Worm (Caenorhabditis elegans) whole organism, midembryonic: ENCODE data around the gene srx-84.

Experiments
- T22C8.4 ChIP-seq: fragments of 200-800 bp; sonication (Bioruptor generic); IDR thresholded peaks from 2 replicates; pipeline ENCODE4 v1.3.6; 2022; ENCODE audit warnings: missing genetic modification characterization, missing compliant biosample characterization
- cog-1 ChIP-seq: sonication (generic microtip); optimal IDR thresholded peaks from 2 replicates; lab custom pipeline; 2016; ENCODE audit warnings: missing genetic modification characterization, missing compliant biosample characterization
- flt-1 ChIP-seq: fragments of 200-800 bp; sonication (Bioruptor generic); IDR thresholded peaks from 2 replicates; pipeline ENCODE4 v1.3.6; 2022; ENCODE audit warnings: missing genetic modification characterization, missing compliant biosample characterization
- klf-2 ChIP-seq: fragments of 200-800 bp; sonication (Bioruptor generic); conservative IDR thresholded peaks from 2 replicates; pipeline ENCODE4 v1.3.6; 2022; ENCODE audit warnings: missing genetic modification reagents, missing genetic modification characterization, missing compliant biosample characterization
- med-1 ChIP-seq: sonication (generic microtip); optimal IDR thresholded peaks from 2 replicates; lab custom pipeline; 2017; ENCODE audit warnings: missing genetic modification characterization, mild to moderate bottlenecking, missing compliant biosample characterization, antibody characterized with exemption, missing genetic modification reagents; ENCODE audit not compliant: insufficient read depth
- ref-1 ChIP-seq: fragments of 200-800 bp; sonication (Bioruptor generic); conservative IDR thresholded peaks from 2 replicates; pipeline ENCODE4 v1.3.6; 2022; ENCODE audit warnings: missing genetic modification reagents, missing genetic modification characterization, missing compliant biosample characterization
- tab-1 ChIP-seq: fragments of 200-800 bp; sonication (Bioruptor generic); IDR thresholded peaks from 2 replicates; pipeline ENCODE4 v1.3.6; 2022; ENCODE audit warnings: missing genetic modification characterization, missing compliant biosample characterization
- ztf-23 ChIP-seq: fragments of 200-800 bp; sonication (Bioruptor generic); IDR thresholded peaks from 2 replicates; pipeline ENCODE4 v1.3.6; 2022; ENCODE audit warnings: missing genetic modification reagents, missing genetic modification characterization, missing compliant biosample characterization
- ztf-29 ChIP-seq: fragments of 200-800 bp; sonication (Bioruptor generic); IDR thresholded peaks from 2 replicates; pipeline ENCODE4 v1.3.6; 2022; ENCODE audit warnings: missing genetic modification reagents, missing genetic modification characterization, missing compliant biosample characterization

srx-84 gene

ce11 chrV:11580826-11581225, 18.1 kb upstream of the srx-84 start, which contains the start of gene srx-90:
srx-90 (plus strand) TSS chrV:11581126.
- TF ChIP-seq klf-2 (GFP tag; lab: Robert Waterston, UW): no peak
- no peak for TF ChIP-seq flt-1 (GFP tag; lab: Robert Waterston, UW)
- no peak for TF ChIP-seq cog-1
- no peak for TF ChIP-seq ztf-29
- TF ChIP-seq med-1 (GFP tag; lab: Kevin White, UChicago): no peak
- no peak for TF ChIP-seq tab-1 (GFP tag; lab: Robert Waterston, UW)
- TF ChIP-seq ztf-23 (GFP tag; lab: Robert Waterston, UW): no peak
- no peak for TF ChIP-seq T22C8.4 (GFP tag; lab: Robert Waterston, UW)
- no peak for TF ChIP-seq ref-1

- TF ChIP-seq med-1 (GFP tag; lab: Kevin White, UChicago): no peak
- no peak for TF ChIP-seq ref-1
- TF ChIP-seq cog-1: no peak
- TF ChIP-seq T22C8.4 (GFP tag; lab: Robert Waterston, UW): no peak
- TF ChIP-seq klf-2 (GFP tag; lab: Robert Waterston, UW): no peak
- no peak for TF ChIP-seq flt-1 (GFP tag; lab: Robert Waterston, UW)
- TF ChIP-seq ztf-29: no peak
- TF ChIP-seq ztf-23 (GFP tag; lab: Robert Waterston, UW): no peak
Measured at ce11 chrV:11583212-11583611, 15.7 kb upstream of the srx-84 start, which contains the start of gene srx-88. srx-88 (plus strand) TSS chrV:11583512.

ce11 chrV:11585122-11585521, 13.8 kb upstream of the srx-84 start:
- TF ChIP-seq flt-1 (GFP tag; lab: Robert Waterston, UW) (no peak), ztf-29 (no peak), cog-1 (no peak), ztf-23 (GFP tag; lab: Robert Waterston, UW) (no peak), T22C8.4 (GFP tag; lab: Robert Waterston, UW) (no peak), klf-2 (GFP tag; lab: Robert Waterston, UW) (no peak), tab-1 (GFP tag; lab: Robert Waterston, UW) (no peak), ref-1 (no peak), med-1 (GFP tag; lab: Kevin White, UChicago) (no peak)

- TF ChIP-seq flt-1 (GFP tag; lab: Robert Waterston, UW) (no peak), med-1 (GFP tag; lab: Kevin White, UChicago) (no peak), ref-1 (no peak), klf-2 (GFP tag; lab: Robert Waterston, UW) (no peak), cog-1 (no peak), tab-1 (GFP tag; lab: Robert Waterston, UW) (no peak)
Measured at ce11 chrV:11589433-11589832, 9.5 kb upstream of the srx-84 start, which contains the start of gene srx-82. srx-82 (plus strand) TSS chrV:11589733.

- TF ChIP-seq klf-2 (GFP tag; lab: Robert Waterston, UW) (no peak), tab-1 (GFP tag; lab: Robert Waterston, UW) (no peak), med-1 (GFP tag; lab: Kevin White, UChicago) (no peak), cog-1 (no peak), flt-1 (GFP tag; lab: Robert Waterston, UW) (no peak), ref-1 (no peak), ztf-23 (GFP tag; lab: Robert Waterston, UW) (no peak), ztf-29 (no peak), T22C8.4 (GFP tag; lab: Robert Waterston, UW) (no peak)
Measured at ce11 chrV:11593427-11593826, 5.5 kb upstream of the srx-84 start, which contains the start of gene srx-80. srx-80 (plus strand) TSS chrV:11593727.

- TF ChIP-seq tab-1 (GFP tag; lab: Robert Waterston, UW): no peak
- no peak for TF ChIP-seq ztf-29
- TF ChIP-seq flt-1 (GFP tag; lab: Robert Waterston, UW): no peak
Measured at ce11 chrV:11593888-11594287, 5.0 kb upstream of the srx-84 start.

ce11 chrV:11600800-11601199, 1.9 kb downstream of the srx-84 start, which contains the start of gene F35B12.9:
F35B12.9 (plus strand) TSS chrV:11601171.
- no peak for TF ChIP-seq ztf-29
- no peak for TF ChIP-seq flt-1 (GFP tag; lab: Robert Waterston, UW)
- TF ChIP-seq ref-1: no peak

- TF ChIP-seq T22C8.4 (GFP tag; lab: Robert Waterston, UW) (no peak), tab-1 (GFP tag; lab: Robert Waterston, UW) (no peak), ref-1 (no peak)
Measured at ce11 chrV:11604484-11604883, 5.6 kb downstream of the srx-84 start, which contains the start of gene dhs-20. dhs-20 (minus strand) TSS chrV:11604563.

- TF ChIP-seq cog-1 (no peak), T22C8.4 (GFP tag; lab: Robert Waterston, UW) (no peak), ref-1 (no peak), tab-1 (GFP tag; lab: Robert Waterston, UW) (no peak)
Measured at ce11 chrV:11605227-11605626, 6.3 kb downstream of the srx-84 start.

ce11 chrV:11606424-11606823, 7.5 kb downstream of the srx-84 start, which contains the start of gene idpp-16:
idpp-16 (minus strand) TSS chrV:11606524.
- no peak for TF ChIP-seq tab-1 (GFP tag; lab: Robert Waterston, UW)
- TF ChIP-seq ztf-23 (GFP tag; lab: Robert Waterston, UW): no peak
- no peak for TF ChIP-seq ztf-29
- no peak for TF ChIP-seq med-1 (GFP tag; lab: Kevin White, UChicago)
- no peak for TF ChIP-seq T22C8.4 (GFP tag; lab: Robert Waterston, UW)
- no peak for TF ChIP-seq ref-1
- TF ChIP-seq flt-1 (GFP tag; lab: Robert Waterston, UW): no peak
- TF ChIP-seq klf-2 (GFP tag; lab: Robert Waterston, UW): no peak
- no peak for TF ChIP-seq cog-1

ce11 chrV:11610049-11610448, 11.1 kb downstream of the srx-84 start, which contains the start of gene piit-1:
piit-1 (minus strand) TSS chrV:11610149.
- TF ChIP-seq tab-1 (GFP tag; lab: Robert Waterston, UW): no peak
- TF ChIP-seq klf-2 (GFP tag; lab: Robert Waterston, UW): no peak
- no peak for TF ChIP-seq cog-1
- TF ChIP-seq T22C8.4 (GFP tag; lab: Robert Waterston, UW): no peak
- no peak for TF ChIP-seq ref-1
- no peak for TF ChIP-seq flt-1 (GFP tag; lab: Robert Waterston, UW)
